Fruit fly (Drosophila melanogaster) whole organism, embryonic: ENCODE results near the gene Nse4.

Source experiments
- Abd-B ChIP-seq: fragments of 200-800 bp; sonication (Bioruptor generic); optimal IDR thresholded peaks from 2 replicates; lab custom pipeline; 2018; ENCODE audit warnings: missing biosample characterization, mild to moderate bottlenecking, missing genetic modification characterization, moderate library complexity
- Atf-2 ChIP-seq: fragments of 200-800 bp; sonication (Bioruptor generic); optimal IDR thresholded peaks from 2 replicates; lab custom pipeline; 2016; ENCODE audit warnings: missing biosample characterization, missing genetic modification characterization
- CG10543 ChIP-seq: fragments of 200-800 bp; sonication (Bioruptor generic); optimal IDR thresholded peaks from 3 replicates; lab custom pipeline; 2017; ENCODE audit warnings: missing biosample characterization, mild to moderate bottlenecking, missing genetic modification characterization, moderate library complexity
- CG11093 ChIP-seq: fragments of 200-800 bp; sonication (Bioruptor generic); IDR thresholded peaks from 3 replicates; pipeline ENCODE4 v1.3.6; 2022; ENCODE audit warnings: missing biosample characterization, missing genetic modification characterization
- CG11560 ChIP-seq: fragments of 200-800 bp; sonication (Bioruptor generic); IDR thresholded peaks from 3 replicates; pipeline ENCODE4 v1.3.6; 2022; ENCODE audit warnings: missing biosample characterization, missing genetic modification characterization
- CG14965 ChIP-seq: fragments of 200-800 bp; sonication (Bioruptor generic); optimal IDR thresholded peaks from 2 replicates; lab custom pipeline; 2016; ENCODE audit warnings: missing biosample characterization, missing genetic modification characterization, borderline replicate concordance
- CG1832 ChIP-seq: fragments of 200-800 bp; sonication (Bioruptor generic); optimal IDR thresholded peaks from 2 replicates; lab custom pipeline; 2017; ENCODE audit warnings: missing biosample characterization, mild to moderate bottlenecking, missing genetic modification characterization, inconsistent platforms
- CG18476 ChIP-seq: fragments of 200-800 bp; sonication (Bioruptor generic); optimal IDR thresholded peaks from 2 replicates; lab custom pipeline; 2016; ENCODE audit warnings: missing biosample characterization, mild to moderate bottlenecking, missing genetic modification characterization
- CG30020 ChIP-seq: fragments of 200-800 bp; optimal IDR thresholded peaks from 2 replicates; lab custom pipeline; 2019; ENCODE audit warnings: missing biosample characterization, mild to moderate bottlenecking, missing genetic modification characterization, moderate library complexity
- CG3726 ChIP-seq: fragments of 200-800 bp; sonication (Bioruptor generic); IDR thresholded peaks from 3 replicates; pipeline ENCODE4, ENCODE4 v1.3.6; 2022; ENCODE audit warnings: missing biosample characterization, missing genetic modification characterization
- CG4404 ChIP-seq: fragments of 200-800 bp; sonication (Bioruptor generic); IDR thresholded peaks from 2 replicates; pipeline ENCODE4 v1.3.6; 2022; ENCODE audit warnings: missing biosample characterization, missing genetic modification characterization
- CG5953 ChIP-seq: fragments of 200-800 bp; sonication (Bioruptor generic); IDR thresholded peaks from 2 replicates; pipeline ENCODE4 v1.3.6; 2022; ENCODE audit warnings: missing biosample characterization, missing genetic modification characterization
- CG6765 ChIP-seq: fragments of 200-800 bp; sonication (Bioruptor generic); optimal IDR thresholded peaks from 3 replicates; lab custom pipeline; 2017; ENCODE audit warnings: missing biosample characterization, mild to moderate bottlenecking, missing genetic modification characterization
- CG6813 ChIP-seq: fragments of 200-800 bp; sonication (Bioruptor generic); optimal IDR thresholded peaks from 2 replicates; lab custom pipeline; 2017; ENCODE audit warnings: missing biosample characterization, missing genetic modification characterization, mild to moderate bottlenecking, moderate library complexity, missing genetic modification reagents
- CG7372 ChIP-seq: fragments of 200-800 bp; sonication (Bioruptor generic); IDR thresholded peaks from 2 replicates; pipeline ENCODE4 v1.3.6; 2022; ENCODE audit warnings: missing biosample characterization, missing genetic modification characterization
- CG7839 ChIP-seq: fragments of 200-800 bp; sonication (Bioruptor generic); optimal IDR thresholded peaks from 3 replicates; lab custom pipeline; 2018; ENCODE audit warnings: missing biosample characterization, mild to moderate bottlenecking, missing genetic modification characterization, moderate library complexity
- CG7928 ChIP-seq: fragments of 200-800 bp; sonication (Bioruptor generic); optimal IDR thresholded peaks from 2 replicates; lab custom pipeline; 2017; ENCODE audit warnings: missing biosample characterization, mild to moderate bottlenecking, missing genetic modification characterization
- CHES-1-like ChIP-seq: fragments of 200-800 bp; sonication (Bioruptor generic); optimal IDR thresholded peaks from 2 replicates; lab custom pipeline; 2016; ENCODE audit warnings: missing biosample characterization, missing genetic modification characterization
- Doc3 ChIP-seq: fragments of 200-800 bp; sonication (Bioruptor generic); IDR thresholded peaks from 3 replicates; pipeline ENCODE4 v1.3.6; 2022; ENCODE audit warnings: missing biosample characterization, missing genetic modification characterization; ENCODE audit not compliant: partially characterized antibody
- Dp ChIP-seq: fragments of 200-800 bp; sonication (Bioruptor generic); optimal IDR thresholded peaks from 2 replicates; lab custom pipeline; 2018; ENCODE audit warnings: missing biosample characterization, mild to moderate bottlenecking, missing genetic modification characterization, moderate library complexity
- Dref ChIP-seq: fragments of 200-800 bp; sonication (Bioruptor generic); IDR thresholded peaks from 2 replicates; pipeline ENCODE4 v1.3.6; 2022; ENCODE audit warnings: missing biosample characterization, missing genetic modification characterization
- Eip74EF ChIP-seq, 2 experiments: fragments of 200-800 bp in 1 of 2; fragments of >200 bp in 1 of 2; sonication (Bioruptor generic) in 1 of 2; optimal IDR thresholded peaks; 2 replicates each; lab custom pipeline; 2017 to 2019; ENCODE audit warnings: missing biosample characterization in 2 of 2, missing genetic modification characterization in 2 of 2, mild to moderate bottlenecking in 1 of 2, moderate library complexity in 1 of 2
- Med ChIP-seq: fragments of 200-800 bp; sonication (Bioruptor generic); peaks from one replicate; lab custom pipeline; 2016; ENCODE audit warnings: missing biosample characterization, missing genetic modification characterization, mild to moderate bottlenecking, inconsistent platforms, moderate library complexity
- Opbp ChIP-seq: fragments of 200-800 bp; sonication (Bioruptor generic); IDR thresholded peaks from 3 replicates; pipeline ENCODE4 v1.3.6; 2022; ENCODE audit warnings: missing biosample characterization, missing genetic modification characterization; ENCODE audit not compliant: partially characterized antibody
- Rx ChIP-seq: fragments of 200-800 bp; sonication (Bioruptor generic); IDR thresholded peaks from 2 replicates; pipeline ENCODE4 v1.3.6; 2022; ENCODE audit warnings: missing biosample characterization, missing genetic modification characterization
- Sry-δ ChIP-seq: fragments of 200-800 bp; sonication (Bioruptor generic); optimal IDR thresholded peaks from 2 replicates; lab custom pipeline; 2016; ENCODE audit warnings: missing biosample characterization, missing genetic modification characterization
- amos ChIP-seq: fragments of 200-800 bp; sonication (Bioruptor generic); IDR thresholded peaks from 2 replicates; pipeline ENCODE4 v1.3.6; 2022; ENCODE audit warnings: missing biosample characterization, missing genetic modification characterization; ENCODE audit not compliant: partially characterized antibody
- ato ChIP-seq: fragments of 200-800 bp; sonication (Bioruptor generic); IDR thresholded peaks from 2 replicates; pipeline ENCODE4 v1.3.6; 2022; ENCODE audit warnings: missing biosample characterization, missing genetic modification characterization; ENCODE audit not compliant: partially characterized antibody
- bigmax ChIP-seq: fragments of 200-800 bp; sonication (Bioruptor generic); optimal IDR thresholded peaks from 2 replicates; lab custom pipeline; 2018; ENCODE audit warnings: missing biosample characterization, mild to moderate bottlenecking, missing genetic modification characterization
- chn ChIP-seq: fragments of 200-800 bp; sonication (Bioruptor generic); optimal IDR thresholded peaks from 2 replicates; lab custom pipeline; 2016; ENCODE audit warnings: missing biosample characterization, missing genetic modification characterization
- dpn ChIP-seq, 2 experiments: fragments of 200-800 bp; sonication (Bioruptor generic); optimal IDR thresholded peaks; 3 replicates each; lab custom pipeline; 2016; ENCODE audit warnings: missing biosample characterization in 2 of 2, missing genetic modification characterization in 2 of 2
- gem ChIP-seq: fragments of 200-800 bp; sonication (Bioruptor generic); optimal IDR thresholded peaks from 2 replicates; lab custom pipeline; 2019; ENCODE audit warnings: missing biosample characterization, mild to moderate bottlenecking, missing genetic modification characterization, moderate library complexity
- hb ChIP-seq: fragments of 200-800 bp; sonication (Bioruptor generic); IDR thresholded peaks from 3 replicates; pipeline ENCODE4 v1.3.6; 2022; ENCODE audit warnings: missing biosample characterization, missing genetic modification characterization; ENCODE audit not compliant: partially characterized antibody
- jumu ChIP-seq: fragments of 200-800 bp; sonication (Bioruptor generic); optimal IDR thresholded peaks from 3 replicates; lab custom pipeline; 2016; ENCODE audit warnings: missing biosample characterization, missing genetic modification characterization
- ken ChIP-seq: fragments of 200-800 bp; sonication (Bioruptor generic); IDR thresholded peaks from 3 replicates; pipeline ENCODE4 v1.3.6; 2022; ENCODE audit warnings: missing biosample characterization, missing genetic modification characterization
- rib ChIP-seq: fragments of 200-800 bp; sonication (Bioruptor generic); IDR thresholded peaks from 2 replicates; pipeline ENCODE4 v1.3.6; 2022; ENCODE audit warnings: missing biosample characterization, missing genetic modification characterization
- salm ChIP-seq: fragments of 200-800 bp; sonication (Bioruptor generic); optimal IDR thresholded peaks from 2 replicates; lab custom pipeline; 2018; ENCODE audit warnings: missing biosample characterization, mild to moderate bottlenecking, missing genetic modification characterization
- sima ChIP-seq: fragments of 200-800 bp; sonication (Bioruptor generic); optimal IDR thresholded peaks from 2 replicates; lab custom pipeline; 2016; ENCODE audit warnings: missing biosample characterization, missing genetic modification characterization
- stc ChIP-seq: fragments of 200-800 bp; sonication (Bioruptor generic); IDR thresholded peaks from 2 replicates; pipeline ENCODE4 v1.3.6; 2022; ENCODE audit warnings: missing biosample characterization, missing genetic modification characterization
- yki ChIP-seq: fragments of >200 bp; optimal IDR thresholded peaks from 3 replicates; lab custom pipeline; 2018

The Nse4 gene

dm6 chr2L:10422643-10423606, 16.3 kb upstream of the Nse4 start, which contains the start of the genes pie and Wdfy2 (continued):
- TF ChIP-seq CG6765 (no peak), gem (no peak), chn (GFP tag; lab: Kevin White, UChicago) (no peak), Abd-B (GFP tag; lab: Kevin White, UChicago) (peak; percentile 50), ken (no peak), CG30020 (tag; lab: Kevin White, UChicago) (peak; percentile 97), Atf-2 (GFP tag; lab: Kevin White, UChicago) (no peak), Sry-δ (GFP tag; lab: Kevin White, UChicago) (no peak), dpn (GFP tag; optimal IDR thresholded peaks at IDR 0.05; lab: Kevin White, UChicago) (no peak), CG7928 (GFP tag; lab: Kevin White, UChicago) (no peak), CG7372 (GFP tag; lab: Robert Waterston, UW) (no peak), Doc3 (GFP tag; lab: Robert Waterston, UW) (no peak), Dp (GFP tag; lab: Kevin White, UChicago) (peak; percentile 73), Eip74EF (GFP tag; optimal IDR thresholded peaks at IDR 0.05; lab: Kevin White, UChicago) (peak in 1 of 2 experiments; percentile 88), CG11093 (GFP tag; lab: Robert Waterston, UW) (no peak), CHES-1-like (GFP tag; lab: Kevin White, UChicago) (no peak), jumu (no peak), Rx (GFP tag; lab: Robert Waterston, UW) (no peak), CG18476 (GFP tag; lab: Kevin White, UChicago) (no peak), salm (tag; lab: Kevin White, UChicago) (no peak), CG10543 (GFP tag; lab: Kevin White, UChicago) (no peak), yki (lab: Kevin White, UChicago) (no peak), CG6813 (no peak), bigmax (GFP tag; lab: Kevin White, UChicago) (no peak)
- TF ChIP-seq, all 482 proteins: peak for 46

- no peak for TF ChIP-seq rib (GFP tag; lab: Robert Waterston, UW)
- 0 out of 3 replicates have a peak, but pooled peaks have one; percentile 16 for TF ChIP-seq CG3726 (GFP tag; lab: Robert Waterston, UW)
- TF ChIP-seq CG4404: 0 out of 2 replicates have a peak, but pooled peaks have one; percentile 13
- no peak for TF ChIP-seq stc (GFP tag; lab: Robert Waterston, UW)
- 0 out of 3 replicates have a peak, but pooled peaks have one; percentile 4 for TF ChIP-seq Opbp (GFP tag; lab: Robert Waterston, UW)
- TF ChIP-seq ato (GFP tag; lab: Robert Waterston, UW): 0 out of 2 replicates have a peak, but pooled peaks have one; percentile 13
- TF ChIP-seq Dref: 0 out of 2 replicates have a peak, but pooled peaks have one; percentile 6
- TF ChIP-seq CG14965 (GFP tag; lab: Kevin White, UChicago): peak; percentile 6
- no peak for TF ChIP-seq sima
- TF ChIP-seq Med (GFP tag; lab: Kevin White, UChicago): peak; percentile 62
- peak; percentile 55; the same call in 1 of the 3 replicates for TF ChIP-seq hb (GFP tag; lab: Robert Waterston, UW)
- TF ChIP-seq amos: 0 out of 2 replicates have a peak, but pooled peaks have one; percentile 16
- TF ChIP-seq CG5953: 0 out of 2 replicates have a peak, but pooled peaks have one; percentile 12
- peak; percentile 9 for TF ChIP-seq CG1832 (GFP tag; lab: Kevin White, UChicago)
- no peak for TF ChIP-seq CG7839 (tag; lab: Kevin White, UChicago)
- TF ChIP-seq CG11560 (tag; lab: Robert Waterston, UW): peak; percentile 43; the same call in 1 of the 3 replicates
Observed at dm6 chr2L:10425599-10425998, 13.6 kb upstream of the Nse4 start.
